Fruit fly (Drosophila melanogaster) whole organism, embryonic: Measurements from ENCODE around the gene RpS3.

Source experiments
- CG10267 ChIP-seq: fragments of 200-800 bp; sonication (Bioruptor generic); optimal IDR thresholded peaks from 2 replicates; lab custom pipeline; 2018; ENCODE audit warnings: missing biosample characterization, mild to moderate bottlenecking, missing genetic modification characterization, moderate library complexity
- CG13296 ChIP-seq: fragments of 200-800 bp; sonication (Bioruptor generic); optimal IDR thresholded peaks from 3 replicates; lab custom pipeline; 2018; ENCODE audit warnings: missing biosample characterization, mild to moderate bottlenecking, missing genetic modification characterization
- CG16779 ChIP-seq: fragments of 200-800 bp; sonication (Bioruptor generic); IDR thresholded peaks from 2 replicates; pipeline ENCODE4 v1.3.6; 2022; ENCODE audit warnings: missing biosample characterization, missing genetic modification characterization
- CG34376 ChIP-seq: fragments of 200-800 bp; sonication (Bioruptor generic); optimal IDR thresholded peaks from 2 replicates; lab custom pipeline; 2018; ENCODE audit warnings: missing biosample characterization, mild to moderate bottlenecking, missing genetic modification characterization
- H2.0 ChIP-seq: fragments of 200-800 bp; sonication (Bioruptor generic); IDR thresholded peaks from 2 replicates; pipeline ENCODE4 v1.3.6; 2022; ENCODE audit warnings: missing biosample characterization, missing genetic modification characterization
- Hand ChIP-seq: fragments of 200-800 bp; sonication (Bioruptor generic); optimal IDR thresholded peaks from 2 replicates; lab custom pipeline; 2017; ENCODE audit warnings: mild to moderate bottlenecking, missing biosample characterization, missing genetic modification reagents, missing genetic modification characterization
- NC2α ChIP-seq: fragments of 200-800 bp; sonication (Bioruptor generic); optimal IDR thresholded peaks from 2 replicates; lab custom pipeline; 2016; ENCODE audit warnings: missing biosample characterization, missing genetic modification characterization
- Pdp1 ChIP-seq, 2 experiments: fragments of 200-800 bp; sonication (Bioruptor generic); optimal IDR thresholded peaks; 3 replicates each; lab custom pipeline; 2016; ENCODE audit warnings: missing biosample characterization in 2 of 2, missing genetic modification characterization in 2 of 2, mild to moderate bottlenecking in 1 of 2, moderate library complexity in 1 of 2
- abd-A ChIP-seq: fragments of 200-800 bp; sonication (Bioruptor generic); optimal IDR thresholded peaks from 3 replicates; lab custom pipeline; 2019; ENCODE audit warnings: missing biosample characterization, mild to moderate bottlenecking, missing genetic modification characterization, moderate library complexity
- bbx ChIP-seq: fragments of 200-800 bp; sonication (Bioruptor generic); IDR thresholded peaks from 2 replicates; pipeline ENCODE4 v1.3.6; 2022; ENCODE audit warnings: missing biosample characterization, missing genetic modification characterization; ENCODE audit not compliant: partially characterized antibody
- gsb ChIP-seq: fragments of 200-800 bp; sonication (Bioruptor generic); IDR thresholded peaks from 2 replicates; pipeline ENCODE4 v1.3.6; 2022; ENCODE audit warnings: missing biosample characterization, missing genetic modification characterization
- vvl ChIP-seq: fragments of 200-800 bp; sonication (Bioruptor generic); IDR thresholded peaks from 2 replicates; pipeline ENCODE4 v1.3.6; 2022; ENCODE audit warnings: missing biosample characterization, missing genetic modification characterization
- wdn ChIP-seq: fragments of 200-800 bp; sonication (Bioruptor generic); IDR thresholded peaks from 2 replicates; pipeline ENCODE4 v1.3.6; 2022; ENCODE audit warnings: missing biosample characterization, missing genetic modification characterization

DNA sequence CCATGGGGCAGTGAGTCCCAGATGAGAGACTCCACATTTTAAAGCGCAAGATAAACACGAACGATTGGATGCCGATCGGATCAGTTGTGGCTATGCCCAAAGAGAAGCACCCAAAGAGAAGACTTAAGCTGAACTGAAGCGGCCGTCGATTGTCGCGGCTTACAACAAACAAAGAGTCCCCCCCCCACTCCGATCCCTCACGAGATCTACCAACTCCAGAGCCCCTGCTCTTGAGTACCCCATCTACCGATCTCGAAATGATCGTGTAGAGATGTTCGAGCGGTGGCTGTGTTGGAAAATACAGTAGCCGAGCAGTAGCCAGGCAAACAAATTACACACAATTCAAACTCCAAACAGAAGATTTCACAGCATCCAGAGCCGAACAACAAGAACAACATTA is 32.9 kb upstream of the RpS3 start:
- TF ChIP-seq CG10267 (tag; lab: Kevin White, UChicago) (no peak), gsb (GFP tag; lab: Robert Waterston, UW) (no peak), Hand (no peak), CG34376 (no peak), CG16779 (no peak), CG13296 (GFP tag; lab: Kevin White, UChicago) (no peak), NC2α (GFP tag; lab: Kevin White, UChicago) (no peak), wdn (no peak), abd-A (no peak), Pdp1 (GFP tag; optimal IDR thresholded peaks at IDR 0.05; lab: Kevin White, UChicago) (no peak), H2.0 (GFP tag; lab: Robert Waterston, UW) (no peak), bbx (GFP tag; lab: Robert Waterston, UW) (no peak), vvl (GFP tag; lab: Robert Waterston, UW) (no peak)
